Fruit fly (Drosophila melanogaster) whole organism, embryonic: Measurements from ENCODE around the gene CG7362.

Experiments used
- ATbp ChIP-seq: fragments of 200-800 bp; sonication (Bioruptor generic); optimal IDR thresholded peaks from 2 replicates; lab custom pipeline; 2017; ENCODE audit warnings: missing biosample characterization, mild to moderate bottlenecking, missing genetic modification characterization, missing genetic modification reagents
- Atf3 ChIP-seq: fragments of 200-800 bp; sonication (Bioruptor generic); optimal IDR thresholded peaks from 3 replicates; lab custom pipeline; 2016; ENCODE audit warnings: missing biosample characterization, missing genetic modification characterization
- CG10366 ChIP-seq: fragments of 200-800 bp; sonication (Bioruptor generic); IDR thresholded peaks from 2 replicates; pipeline ENCODE4 v1.3.6; 2022; ENCODE audit warnings: missing biosample characterization, missing genetic modification characterization
- CG10462 ChIP-seq: fragments of 200-800 bp; sonication (Bioruptor generic); optimal IDR thresholded peaks from 2 replicates; lab custom pipeline; 2016; ENCODE audit warnings: missing biosample characterization, missing genetic modification characterization
- CG11456 ChIP-seq: fragments of 200-800 bp; sonication (Bioruptor generic); IDR thresholded peaks from 3 replicates; pipeline ENCODE4 v1.3.6; 2022; ENCODE audit warnings: missing biosample characterization, missing genetic modification characterization
- CG11696 ChIP-seq: fragments of 200-800 bp; sonication (Bioruptor generic); IDR thresholded peaks from 2 replicates; pipeline ENCODE4 v1.3.6; 2022; ENCODE audit warnings: missing biosample characterization, missing genetic modification characterization
- CG12104 ChIP-seq: fragments of 200-800 bp; sonication (Bioruptor generic); optimal IDR thresholded peaks from 3 replicates; lab custom pipeline; 2016; ENCODE audit warnings: missing biosample characterization, missing genetic modification characterization
- CG13424 ChIP-seq: fragments of 200-800 bp; sonication (Bioruptor generic); optimal IDR thresholded peaks from 2 replicates; lab custom pipeline; 2019; ENCODE audit warnings: missing biosample characterization, mild to moderate bottlenecking, missing genetic modification characterization, moderate library complexity
- CG15011 ChIP-seq: fragments of 200-800 bp; sonication (Bioruptor generic); optimal IDR thresholded peaks from 3 replicates; lab custom pipeline; 2018; ENCODE audit warnings: missing biosample characterization, mild to moderate bottlenecking, missing genetic modification characterization
- CG17912 ChIP-seq: fragments of 200-800 bp; sonication (Bioruptor generic); optimal IDR thresholded peaks from 2 replicates; lab custom pipeline; 2018; ENCODE audit warnings: missing biosample characterization, mild to moderate bottlenecking, missing genetic modification characterization
- CG1792 ChIP-seq: fragments of 200-800 bp; sonication (Bioruptor generic); optimal IDR thresholded peaks from 2 replicates; lab custom pipeline; 2016; ENCODE audit warnings: missing biosample characterization, missing genetic modification characterization
- CG18619 ChIP-seq: fragments of 200-800 bp; sonication (Bioruptor generic); optimal IDR thresholded peaks from 3 replicates; lab custom pipeline; 2017; ENCODE audit warnings: missing biosample characterization, mild to moderate bottlenecking, missing genetic modification characterization
- CG2202 ChIP-seq: fragments of 200-800 bp; sonication (Bioruptor generic); optimal IDR thresholded peaks from 2 replicates; lab custom pipeline; 2018; ENCODE audit warnings: missing biosample characterization, mild to moderate bottlenecking, missing genetic modification characterization
- CG2875 ChIP-seq: fragments of 200-800 bp; sonication (Bioruptor generic); optimal IDR thresholded peaks from 2 replicates; lab custom pipeline; 2017; ENCODE audit warnings: missing biosample characterization, mild to moderate bottlenecking, missing genetic modification characterization, missing genetic modification reagents
- CG2889 ChIP-seq: fragments of 200-800 bp; sonication (Bioruptor generic); IDR thresholded peaks from 3 replicates; pipeline ENCODE4 v1.3.6; 2022; ENCODE audit warnings: missing biosample characterization, missing genetic modification characterization
- CG34376 ChIP-seq: fragments of 200-800 bp; sonication (Bioruptor generic); optimal IDR thresholded peaks from 2 replicates; lab custom pipeline; 2018; ENCODE audit warnings: missing biosample characterization, mild to moderate bottlenecking, missing genetic modification characterization
- CG3838 ChIP-seq: fragments of 200-800 bp; sonication (Bioruptor generic); optimal IDR thresholded peaks from 3 replicates; lab custom pipeline; 2016; ENCODE audit warnings: missing biosample characterization, missing genetic modification characterization
- CG3995 ChIP-seq: fragments of 200-800 bp; sonication (Bioruptor generic); optimal IDR thresholded peaks from 3 replicates; lab custom pipeline; 2016; ENCODE audit warnings: missing biosample characterization, missing genetic modification characterization
- CG4617 ChIP-seq: fragments of 200-800 bp; sonication (Bioruptor generic); optimal IDR thresholded peaks from 3 replicates; lab custom pipeline; 2016; ENCODE audit warnings: missing biosample characterization, missing genetic modification characterization, borderline replicate concordance
- CG5180 ChIP-seq: fragments of 200-800 bp; sonication (Bioruptor generic); optimal IDR thresholded peaks from 3 replicates; lab custom pipeline; 2017; ENCODE audit warnings: missing biosample characterization, missing genetic modification characterization, mild to moderate bottlenecking, moderate library complexity, missing genetic modification reagents
- CG8388 ChIP-seq: fragments of 200-800 bp; sonication (Bioruptor generic); optimal IDR thresholded peaks from 2 replicates; lab custom pipeline; 2019; ENCODE audit warnings: missing biosample characterization, mild to moderate bottlenecking, missing genetic modification characterization, moderate library complexity
- CHES-1-like ChIP-seq: fragments of 200-800 bp; sonication (Bioruptor generic); optimal IDR thresholded peaks from 2 replicates; lab custom pipeline; 2016; ENCODE audit warnings: missing biosample characterization, missing genetic modification characterization
- Dbx ChIP-seq: fragments of 200-800 bp; sonication (Bioruptor generic); IDR thresholded peaks from 3 replicates; pipeline ENCODE4 v1.3.6; 2022; ENCODE audit warnings: missing biosample characterization, missing genetic modification characterization
- Dp ChIP-seq: fragments of 200-800 bp; sonication (Bioruptor generic); optimal IDR thresholded peaks from 2 replicates; lab custom pipeline; 2018; ENCODE audit warnings: missing biosample characterization, mild to moderate bottlenecking, missing genetic modification characterization, moderate library complexity
- H15 ChIP-seq: fragments of 200-800 bp; sonication (Bioruptor generic); IDR thresholded peaks from 3 replicates; pipeline ENCODE4 v1.3.6; 2022; ENCODE audit warnings: missing biosample characterization, missing genetic modification characterization
- Lpt ChIP-seq: fragments of >200 bp; optimal IDR thresholded peaks from 2 replicates; lab custom pipeline; 2018; ENCODE audit warnings: missing biosample characterization, missing genetic modification characterization
- NFAT ChIP-seq: fragments of 200-800 bp; sonication (Bioruptor generic); IDR thresholded peaks from 2 replicates; pipeline ENCODE4 v1.3.6; 2022; ENCODE audit warnings: missing biosample characterization, missing genetic modification characterization
- Nf-YB ChIP-seq: fragments of 200-800 bp; sonication (Bioruptor generic); optimal IDR thresholded peaks from 3 replicates; lab custom pipeline; 2019; ENCODE audit warnings: missing biosample characterization, mild to moderate bottlenecking, missing genetic modification characterization, moderate library complexity
- Six4 ChIP-seq: fragments of 200-800 bp; sonication (Bioruptor generic); optimal IDR thresholded peaks from 2 replicates; lab custom pipeline; 2016; ENCODE audit warnings: missing biosample characterization, missing genetic modification characterization
- Sox102F ChIP-seq: fragments of 200-800 bp; sonication (Bioruptor generic); optimal IDR thresholded peaks from 2 replicates; lab custom pipeline; 2018; ENCODE audit warnings: missing biosample characterization, mild to moderate bottlenecking, missing genetic modification characterization, moderate library complexity
- Vsx1 ChIP-seq: fragments of 200-800 bp; sonication (Bioruptor generic); optimal IDR thresholded peaks from 2 replicates; lab custom pipeline; 2017; ENCODE audit warnings: missing biosample characterization, mild to moderate bottlenecking, missing genetic modification characterization, missing genetic modification reagents
- ap ChIP-seq: fragments of 200-800 bp; sonication (Bioruptor generic); IDR thresholded peaks from 2 replicates; pipeline ENCODE4 v1.3.6; 2022; ENCODE audit warnings: missing biosample characterization, missing genetic modification characterization
- ase ChIP-seq: fragments of 200-800 bp; sonication (Bioruptor generic); IDR thresholded peaks from 3 replicates; pipeline ENCODE4 v1.3.6; 2022; ENCODE audit warnings: missing biosample characterization, missing genetic modification characterization
- az2 ChIP-seq: fragments of 200-800 bp; sonication (Bioruptor generic); optimal IDR thresholded peaks from 3 replicates; lab custom pipeline; 2016; ENCODE audit warnings: missing biosample characterization, missing genetic modification characterization
- bowl ChIP-seq: fragments of 200-800 bp; sonication (Bioruptor generic); IDR thresholded peaks from 2 replicates; pipeline ENCODE4 v1.3.6; 2022; ENCODE audit warnings: missing biosample characterization, missing genetic modification characterization
- btn ChIP-seq: fragments of 200-800 bp; sonication (Bioruptor generic); optimal IDR thresholded peaks from 2 replicates; lab custom pipeline; 2016; ENCODE audit warnings: missing biosample characterization, missing genetic modification characterization
- da ChIP-seq: fragments of 200-800 bp; sonication (Bioruptor generic); optimal IDR thresholded peaks from 2 replicates; lab custom pipeline; 2016; ENCODE audit warnings: missing biosample characterization, missing genetic modification characterization
- dati ChIP-seq: fragments of 200-800 bp; sonication (Bioruptor generic); IDR thresholded peaks from 2 replicates; pipeline ENCODE4 v1.3.6; 2022; ENCODE audit warnings: missing biosample characterization, missing genetic modification characterization
- gcm2 ChIP-seq: fragments of 200-800 bp; sonication (Bioruptor generic); optimal IDR thresholded peaks from 2 replicates; lab custom pipeline; 2016; ENCODE audit warnings: missing biosample characterization, missing genetic modification characterization
- gsb-n ChIP-seq: fragments of 200-800 bp; sonication (Bioruptor generic); optimal IDR thresholded peaks from 3 replicates; lab custom pipeline; 2018; ENCODE audit warnings: missing biosample characterization, mild to moderate bottlenecking, missing genetic modification characterization
- ham ChIP-seq: fragments of 200-800 bp; sonication (Bioruptor generic); IDR thresholded peaks from 2 replicates; pipeline ENCODE4 v1.3.6; 2022; ENCODE audit warnings: missing biosample characterization, missing genetic modification characterization
- knrl ChIP-seq: fragments of 200-800 bp; sonication (Bioruptor generic); IDR thresholded peaks from 3 replicates; pipeline ENCODE4 v1.3.6; 2022; ENCODE audit warnings: missing biosample characterization, missing genetic modification characterization; ENCODE audit not compliant: partially characterized antibody
- lmd ChIP-seq: fragments of 200-800 bp; sonication (Bioruptor generic); IDR thresholded peaks from 2 replicates; pipeline ENCODE4 v1.3.6; 2022; ENCODE audit warnings: missing biosample characterization, missing genetic modification characterization
- lov ChIP-seq, 2 experiments: fragments of 200-800 bp in 1 of 2; fragments of >200 bp in 1 of 2; sonication (Bioruptor generic) in 1 of 2; IDR thresholded peaks in 1 of 2; optimal IDR thresholded peaks in 1 of 2; 2 replicates in 1 of 2; 3 replicates in 1 of 2; pipeline versions ENCODE4 v1.3.6 to Lab custom; 2017 to 2022; ENCODE audit warnings: missing biosample characterization in 1 of 2, missing genetic modification characterization in 1 of 2
- nau ChIP-seq: fragments of 200-800 bp; sonication (Bioruptor generic); optimal IDR thresholded peaks from 3 replicates; lab custom pipeline; 2017; ENCODE audit warnings: missing biosample characterization, mild to moderate bottlenecking, missing genetic modification characterization, missing genetic modification reagents
- pnt ChIP-seq: fragments of 200-800 bp; sonication (Bioruptor generic); optimal IDR thresholded peaks from 3 replicates; lab custom pipeline; 2016; ENCODE audit warnings: missing biosample characterization, missing genetic modification characterization
- sim ChIP-seq: fragments of 200-800 bp; sonication (Bioruptor generic); IDR thresholded peaks from 2 replicates; pipeline ENCODE4 v1.3.6; 2022; ENCODE audit warnings: missing biosample characterization, missing genetic modification characterization
- sug ChIP-seq: fragments of 200-800 bp; optimal IDR thresholded peaks from 2 replicates; lab custom pipeline; 2019; ENCODE audit warnings: missing biosample characterization, mild to moderate bottlenecking, missing genetic modification characterization, moderate library complexity
- tin ChIP-seq: fragments of 200-800 bp; sonication (Bioruptor generic); optimal IDR thresholded peaks from 3 replicates; lab custom pipeline; 2016; ENCODE audit warnings: missing biosample characterization, missing genetic modification characterization
- unpg ChIP-seq: fragments of 200-800 bp; sonication (Bioruptor generic); optimal IDR thresholded peaks from 3 replicates; lab custom pipeline; 2018; ENCODE audit warnings: missing biosample characterization, mild to moderate bottlenecking, missing genetic modification characterization, moderate library complexity
- usp ChIP-seq: fragments of >200 bp; optimal IDR thresholded peaks from 2 replicates; lab custom pipeline; 2017; ENCODE audit warnings: missing biosample characterization, missing genetic modification characterization

CG7362 gene

dm6 chr3R:14740658-14741191 is 13.5 kb downstream of the CG7362 start:
- TF ChIP-seq ATbp (GFP tag; lab: Kevin White, UChicago) = peak; percentile 23
- TF ChIP-seq tin = peak; percentile 44
- peak; percentile 89 for TF ChIP-seq CG11456
- TF ChIP-seq CG10462 = no peak
- TF ChIP-seq ase = no peak
- peak; percentile 27 for TF ChIP-seq Vsx1 (GFP tag; lab: Kevin White, UChicago)
- peak; percentile 2 for TF ChIP-seq da (GFP tag; lab: Kevin White, UChicago)
- TF ChIP-seq gcm2 = peak; percentile 69
- TF ChIP-seq nau (GFP tag; lab: Kevin White, UChicago) = no peak
- TF ChIP-seq Lpt (GFP tag; lab: Kevin White, UChicago) = no peak
- TF ChIP-seq gsb-n (tag; lab: Kevin White, UChicago) = peak; percentile 2
- TF ChIP-seq lov (optimal IDR thresholded peaks at IDR 0.05; lab: Kevin White, UChicago) = no peak
- TF ChIP-seq lov (GFP tag; IDR thresholded peaks at IDR 0.05; lab: Robert Waterston, UW) = no peak
- peak; percentile 32 for TF ChIP-seq Nf-YB (GFP tag; lab: Kevin White, UChicago)
- peak; percentile 15 for TF ChIP-seq Sox102F (GFP tag; lab: Kevin White, UChicago)
- TF ChIP-seq pnt (GFP tag; lab: Kevin White, UChicago) = peak; percentile 60
- TF ChIP-seq CG5180 (GFP tag; lab: Kevin White, UChicago) = peak; percentile 11
- no peak for TF ChIP-seq CG15011
- TF ChIP-seq CG18619 = peak; percentile 77
- no peak for TF ChIP-seq CG3838 (GFP tag; lab: Kevin White, UChicago)
- no peak for TF ChIP-seq CG12104 (GFP tag; lab: Kevin White, UChicago)
- TF ChIP-seq bowl (GFP tag; lab: Robert Waterston, UW) = no peak
- TF ChIP-seq btn = peak; percentile 6
- TF ChIP-seq knrl (GFP tag; lab: Robert Waterston, UW) = no peak; the same call in 2 of the 3 replicates
- TF ChIP-seq Dbx (GFP tag; lab: Robert Waterston, UW) = peak; percentile 81
- TF ChIP-seq CG17912 = peak; percentile 84
- TF ChIP-seq sug (tag; lab: Kevin White, UChicago) = peak; percentile 52
- no peak for TF ChIP-seq sim (GFP tag; lab: Robert Waterston, UW)
- TF ChIP-seq CG8388 (GFP tag; lab: Kevin White, UChicago) = no peak
- TF ChIP-seq lmd = peak; percentile 71
- TF ChIP-seq Dp (GFP tag; lab: Kevin White, UChicago) = no peak
- no peak; the same call in 2 of the 3 replicates for TF ChIP-seq H15
- TF ChIP-seq CG11696 (GFP tag; lab: Robert Waterston, UW) = no peak
- TF ChIP-seq CG1792 (GFP tag; lab: Kevin White, UChicago) = peak; percentile 20
- no peak for TF ChIP-seq Six4 (GFP tag; lab: Kevin White, UChicago)
- peak; percentile 77 for TF ChIP-seq CHES-1-like (GFP tag; lab: Kevin White, UChicago)
- TF ChIP-seq Atf3 (GFP tag; lab: Kevin White, UChicago) = no peak
- peak; percentile 40 for TF ChIP-seq CG13424 (tag; lab: Kevin White, UChicago)
- peak; percentile 47 for TF ChIP-seq CG3995
- TF ChIP-seq dati (GFP tag; lab: Robert Waterston, UW) = no peak
- peak; percentile 46; the same call in 1 of the 2 replicates for TF ChIP-seq CG10366 (GFP tag; lab: Robert Waterston, UW)
- TF ChIP-seq ap (GFP tag; lab: Robert Waterston, UW) = no peak
- TF ChIP-seq CG2889 (GFP tag; lab: Robert Waterston, UW) = no peak
- peak; percentile 41 for TF ChIP-seq CG2202 (tag; lab: Kevin White, UChicago)
- TF ChIP-seq CG34376 (GFP tag; lab: Kevin White, UChicago) = peak; percentile 75
- peak; percentile 3 for TF ChIP-seq az2 (GFP tag; lab: Kevin White, UChicago)
- no peak for TF ChIP-seq ham (GFP tag; lab: Robert Waterston, UW)
- TF ChIP-seq CG4617 (GFP tag; lab: Kevin White, UChicago) = peak; percentile 66
- no peak for TF ChIP-seq usp
- peak; percentile 33 for TF ChIP-seq unpg
- TF ChIP-seq CG2875 = peak; percentile 50
- TF ChIP-seq NFAT (GFP tag; lab: Robert Waterston, UW) = peak; percentile 83
